Fruit fly (Drosophila melanogaster) whole organism, embryonic: ENCODE data around the gene CG17637.

ENCODE experiments used
- CG10462 ChIP-seq: fragments of 200-800 bp; sonication (Bioruptor generic); optimal IDR thresholded peaks from 2 replicates; lab custom pipeline; 2016; ENCODE audit warnings: missing biosample characterization, missing genetic modification characterization
- CG10654 ChIP-seq: fragments of 200-800 bp; sonication (Bioruptor generic); optimal IDR thresholded peaks from 2 replicates; lab custom pipeline; 2016; ENCODE audit warnings: missing biosample characterization, missing genetic modification characterization
- CG10959 ChIP-seq: fragments of 200-800 bp; sonication (Bioruptor generic); IDR thresholded peaks from 2 replicates; pipeline ENCODE4 v1.3.6; 2022; ENCODE audit warnings: missing biosample characterization, missing genetic modification characterization
- CG11504 ChIP-seq: fragments of 200-800 bp; sonication (Bioruptor generic); optimal IDR thresholded peaks from 3 replicates; lab custom pipeline; 2019; ENCODE audit warnings: missing biosample characterization, mild to moderate bottlenecking, missing genetic modification characterization, moderate library complexity
- CG12236 ChIP-seq: fragments of 200-800 bp; sonication (Bioruptor generic); optimal IDR thresholded peaks from 2 replicates; lab custom pipeline; 2016; ENCODE audit warnings: missing biosample characterization, missing genetic modification characterization
- CG17802 ChIP-seq: fragments of 200-800 bp; sonication (Bioruptor generic); optimal IDR thresholded peaks from 2 replicates; lab custom pipeline; 2018; ENCODE audit warnings: missing biosample characterization, mild to moderate bottlenecking, missing genetic modification characterization, moderate library complexity
- CG17912 ChIP-seq: fragments of 200-800 bp; sonication (Bioruptor generic); optimal IDR thresholded peaks from 2 replicates; lab custom pipeline; 2018; ENCODE audit warnings: missing biosample characterization, mild to moderate bottlenecking, missing genetic modification characterization
- CG18262 ChIP-seq: fragments of 200-800 bp; optimal IDR thresholded peaks from 3 replicates; lab custom pipeline; 2019; ENCODE audit warnings: missing biosample characterization, mild to moderate bottlenecking, missing genetic modification characterization, moderate library complexity
- CG2202 ChIP-seq: fragments of 200-800 bp; sonication (Bioruptor generic); optimal IDR thresholded peaks from 2 replicates; lab custom pipeline; 2018; ENCODE audit warnings: missing biosample characterization, mild to moderate bottlenecking, missing genetic modification characterization
- CG31365 ChIP-seq: fragments of 200-800 bp; sonication (Bioruptor generic); optimal IDR thresholded peaks from 2 replicates; lab custom pipeline; 2018; ENCODE audit warnings: missing biosample characterization, mild to moderate bottlenecking, missing genetic modification characterization
- CG32772 ChIP-seq: fragments of 200-800 bp; sonication (Bioruptor generic); IDR thresholded peaks from 2 replicates; pipeline ENCODE4 v1.3.6; 2022; ENCODE audit warnings: missing biosample characterization, missing genetic modification characterization
- CG3838 ChIP-seq: fragments of 200-800 bp; sonication (Bioruptor generic); optimal IDR thresholded peaks from 3 replicates; lab custom pipeline; 2016; ENCODE audit warnings: missing biosample characterization, missing genetic modification characterization
- CG6254 ChIP-seq: fragments of 200-800 bp; sonication (Bioruptor generic); optimal IDR thresholded peaks from 3 replicates; lab custom pipeline; 2017; ENCODE audit warnings: mild to moderate bottlenecking, missing biosample characterization, missing genetic modification reagents, missing genetic modification characterization
- CG6683 ChIP-seq: fragments of 200-800 bp; sonication (Bioruptor generic); optimal IDR thresholded peaks from 2 replicates; lab custom pipeline; 2017; ENCODE audit warnings: missing biosample characterization, mild to moderate bottlenecking, missing genetic modification characterization, missing genetic modification reagents
- CG7372 ChIP-seq: fragments of 200-800 bp; sonication (Bioruptor generic); IDR thresholded peaks from 2 replicates; pipeline ENCODE4 v1.3.6; 2022; ENCODE audit warnings: missing biosample characterization, missing genetic modification characterization
- CG7987 ChIP-seq: fragments of 200-800 bp; sonication (Bioruptor generic); optimal IDR thresholded peaks from 2 replicates; lab custom pipeline; 2018; ENCODE audit warnings: missing biosample characterization, mild to moderate bottlenecking, missing genetic modification characterization, moderate library complexity
- CG8388 ChIP-seq: fragments of 200-800 bp; sonication (Bioruptor generic); optimal IDR thresholded peaks from 2 replicates; lab custom pipeline; 2019; ENCODE audit warnings: missing biosample characterization, mild to moderate bottlenecking, missing genetic modification characterization, moderate library complexity
- CG9876 ChIP-seq: fragments of 200-800 bp; sonication (Bioruptor generic); optimal IDR thresholded peaks from 2 replicates; lab custom pipeline; 2016; ENCODE audit warnings: missing biosample characterization, missing genetic modification characterization
- CTCF ChIP-seq: fragments of 200-800 bp; sonication (Bioruptor generic); optimal IDR thresholded peaks from 2 replicates; lab custom pipeline; 2017; ENCODE audit warnings: missing biosample characterization, mild to moderate bottlenecking, missing genetic modification characterization, moderate library complexity
- Doc3 ChIP-seq: fragments of 200-800 bp; sonication (Bioruptor generic); IDR thresholded peaks from 3 replicates; pipeline ENCODE4 v1.3.6; 2022; ENCODE audit warnings: missing biosample characterization, missing genetic modification characterization; ENCODE audit not compliant: partially characterized antibody
- GATAe ChIP-seq: fragments of 200-800 bp; sonication (Bioruptor generic); conservative IDR thresholded peaks from 2 replicates; pipeline ENCODE4 v1.3.6; 2022; ENCODE audit warnings: missing biosample characterization, missing genetic modification characterization
- Hmx ChIP-seq: fragments of 200-800 bp; sonication (Bioruptor generic); optimal IDR thresholded peaks from 2 replicates; lab custom pipeline; 2016; ENCODE audit warnings: missing biosample characterization, missing genetic modification characterization
- Oli ChIP-seq: fragments of 200-800 bp; sonication (Bioruptor generic); optimal IDR thresholded peaks from 2 replicates; lab custom pipeline; 2018; ENCODE audit warnings: missing biosample characterization, mild to moderate bottlenecking, missing genetic modification characterization, moderate library complexity
- PHDP ChIP-seq: fragments of 200-800 bp; sonication (Bioruptor generic); optimal IDR thresholded peaks from 3 replicates; lab custom pipeline; 2018; ENCODE audit warnings: missing biosample characterization, mild to moderate bottlenecking, missing genetic modification characterization, moderate library complexity
- Rfx ChIP-seq: fragments of 200-800 bp; sonication (Bioruptor generic); IDR thresholded peaks from 2 replicates; pipeline ENCODE4 v1.3.6; 2022; ENCODE audit warnings: missing biosample characterization, missing genetic modification characterization
- Sox102F ChIP-seq: fragments of 200-800 bp; sonication (Bioruptor generic); optimal IDR thresholded peaks from 2 replicates; lab custom pipeline; 2018; ENCODE audit warnings: missing biosample characterization, mild to moderate bottlenecking, missing genetic modification characterization, moderate library complexity
- Sry-β ChIP-seq: fragments of 200-800 bp; sonication (Bioruptor generic); optimal IDR thresholded peaks from 2 replicates; lab custom pipeline; 2018; ENCODE audit warnings: missing biosample characterization, mild to moderate bottlenecking, missing genetic modification characterization, moderate library complexity
- Sry-δ ChIP-seq: fragments of 200-800 bp; sonication (Bioruptor generic); optimal IDR thresholded peaks from 2 replicates; lab custom pipeline; 2016; ENCODE audit warnings: missing biosample characterization, missing genetic modification characterization
- Tbp ChIP-seq: fragments of >200 bp; optimal IDR thresholded peaks from 2 replicates; lab custom pipeline; 2018; ENCODE audit warnings: missing biosample characterization, missing genetic modification characterization
- chinmo ChIP-seq: fragments of 200-800 bp; sonication (Bioruptor generic); IDR thresholded peaks from 4 replicates; pipeline ENCODE4 v1.3.6; 2022; ENCODE audit warnings: missing biosample characterization, missing genetic modification characterization; ENCODE audit not compliant: partially characterized antibody
- chm ChIP-seq: fragments of 200-800 bp; sonication (Bioruptor generic); IDR thresholded peaks from 2 replicates; pipeline ENCODE4 v1.3.6; 2022; ENCODE audit warnings: missing biosample characterization, missing genetic modification characterization
- dmrt11E ChIP-seq: fragments of 200-800 bp; sonication (Bioruptor generic); optimal IDR thresholded peaks from 3 replicates; lab custom pipeline; 2018; ENCODE audit warnings: missing biosample characterization, mild to moderate bottlenecking, missing genetic modification characterization, moderate library complexity
- fru ChIP-seq: fragments of >200 bp; optimal IDR thresholded peaks from 2 replicates; lab custom pipeline; 2017
- gce ChIP-seq: fragments of 200-800 bp; sonication (Bioruptor generic); IDR thresholded peaks from 3 replicates; pipeline ENCODE4 v1.3.6; 2022; ENCODE audit warnings: missing biosample characterization, missing genetic modification characterization
- hbn ChIP-seq: fragments of 200-800 bp; sonication (Bioruptor generic); IDR thresholded peaks from 2 replicates; pipeline ENCODE4 v1.3.6; 2022; ENCODE audit warnings: missing biosample characterization, missing genetic modification characterization; ENCODE audit not compliant: partially characterized antibody
- jigr1 ChIP-seq: fragments of 200-800 bp; sonication (Bioruptor generic); IDR thresholded peaks from 3 replicates; pipeline ENCODE4 v1.3.6; 2022; ENCODE audit warnings: missing biosample characterization, missing genetic modification characterization
- knrl ChIP-seq: fragments of 200-800 bp; sonication (Bioruptor generic); IDR thresholded peaks from 3 replicates; pipeline ENCODE4 v1.3.6; 2022; ENCODE audit warnings: missing biosample characterization, missing genetic modification characterization; ENCODE audit not compliant: partially characterized antibody
- lbe ChIP-seq: fragments of 200-800 bp; sonication (Bioruptor generic); optimal IDR thresholded peaks from 2 replicates; lab custom pipeline; 2016; ENCODE audit warnings: missing biosample characterization, mild to moderate bottlenecking, missing genetic modification characterization
- lilli ChIP-seq: fragments of 200-800 bp; sonication (Bioruptor generic); optimal IDR thresholded peaks from 3 replicates; lab custom pipeline; 2016; ENCODE audit warnings: missing biosample characterization, missing genetic modification characterization
- nmo ChIP-seq: fragments of 200-800 bp; sonication (Bioruptor generic); optimal IDR thresholded peaks from 2 replicates; lab custom pipeline; 2018; ENCODE audit warnings: missing biosample characterization, mild to moderate bottlenecking, missing genetic modification characterization, moderate library complexity
- onecut ChIP-seq: fragments of 200-800 bp; sonication (Bioruptor generic); IDR thresholded peaks from 2 replicates; pipeline ENCODE4 v1.3.6; 2022; ENCODE audit warnings: missing biosample characterization, missing genetic modification characterization
- pb ChIP-seq: fragments of 200-800 bp; sonication (Bioruptor generic); optimal IDR thresholded peaks from 3 replicates; lab custom pipeline; 2016; ENCODE audit warnings: missing biosample characterization, missing genetic modification characterization
- pum ChIP-seq: fragments of 200-800 bp; sonication (Bioruptor generic); optimal IDR thresholded peaks from 2 replicates; lab custom pipeline; 2016; ENCODE audit warnings: missing biosample characterization, missing genetic modification characterization
- sr ChIP-seq: fragments of 200-800 bp; sonication (Bioruptor generic); IDR thresholded peaks from 3 replicates; pipeline ENCODE4 v1.3.6; 2022; ENCODE audit warnings: missing biosample characterization, missing genetic modification characterization
- ssp ChIP-seq: fragments of 200-800 bp; sonication (Bioruptor generic); IDR thresholded peaks from 2 replicates; pipeline ENCODE4 v1.3.6; 2022; ENCODE audit warnings: missing biosample characterization, missing genetic modification characterization
- stwl ChIP-seq: fragments of 200-800 bp; sonication (Bioruptor generic); optimal IDR thresholded peaks from 3 replicates; lab custom pipeline; 2018; ENCODE audit warnings: missing biosample characterization, mild to moderate bottlenecking, missing genetic modification characterization, moderate library complexity
- tup ChIP-seq: fragments of 200-800 bp; sonication (Bioruptor generic); optimal IDR thresholded peaks from 2 replicates; lab custom pipeline; 2016; ENCODE audit warnings: missing biosample characterization, mild to moderate bottlenecking, missing genetic modification characterization, moderate library complexity
- unpg ChIP-seq: fragments of 200-800 bp; sonication (Bioruptor generic); optimal IDR thresholded peaks from 3 replicates; lab custom pipeline; 2018; ENCODE audit warnings: missing biosample characterization, mild to moderate bottlenecking, missing genetic modification characterization, moderate library complexity
- zen2 ChIP-seq: fragments of 200-800 bp; sonication (Bioruptor generic); IDR thresholded peaks from 3 replicates; pipeline ENCODE4 v1.3.6; 2022; ENCODE audit warnings: missing biosample characterization, missing genetic modification characterization; ENCODE audit not compliant: partially characterized antibody

Gene CG17637

DNA sequence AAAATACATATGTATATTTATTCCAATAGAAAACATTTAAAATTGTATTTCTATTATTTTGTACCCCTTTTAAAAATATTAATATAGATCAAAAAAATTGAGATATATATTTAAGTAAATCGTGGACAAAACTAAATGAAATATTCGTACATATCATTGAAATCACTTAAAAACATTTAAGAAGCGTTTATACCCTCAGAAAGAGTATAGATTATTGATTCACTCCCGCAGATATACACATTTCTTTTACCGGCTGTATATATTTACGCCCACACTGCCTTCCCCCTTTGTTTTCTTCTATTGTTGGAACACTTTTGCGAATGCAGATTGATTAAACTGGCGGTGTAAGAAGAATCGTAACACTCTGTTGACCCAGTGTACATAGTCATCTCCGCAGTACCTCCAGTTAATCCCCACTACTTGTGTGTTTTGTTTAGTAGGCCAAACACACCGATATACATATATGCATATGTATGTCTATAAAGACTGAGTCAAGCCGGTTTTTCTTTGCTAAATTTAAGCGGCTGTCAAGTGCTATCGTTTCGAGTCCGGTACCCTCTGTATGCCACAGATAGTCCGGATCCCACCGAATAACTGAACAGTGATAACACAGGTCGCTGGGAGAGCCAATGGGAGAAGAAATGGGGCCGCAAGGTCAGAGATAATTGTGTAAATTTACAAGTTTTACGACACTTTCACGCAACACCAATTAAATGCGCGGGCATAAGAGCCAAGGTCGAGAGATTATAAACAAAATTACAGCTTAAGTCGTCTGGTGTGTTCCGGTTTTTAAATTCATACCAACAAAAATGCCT, 32.3 kb upstream of the CG17637 start (continued):
- TF ChIP-seq pum (GFP tag; lab: Kevin White, UChicago) (peak; percentile 17), CG6683 (peak; percentile 37), onecut (peak; percentile 68), CG8388 (GFP tag; lab: Kevin White, UChicago) (no peak), lilli (GFP tag; lab: Kevin White, UChicago) (peak; percentile 22), GATAe (GFP tag; lab: Robert Waterston, UW) (no peak), Sry-δ (GFP tag; lab: Kevin White, UChicago) (peak; percentile 1), CG6254 (GFP tag; lab: Kevin White, UChicago) (no peak), hbn (GFP tag; lab: Robert Waterston, UW) (no peak), fru (lab: Kevin White, UChicago) (no peak), gce (0 out of 3 replicates have a peak, but pooled peaks have one; percentile 64), CG10959 (peak; percentile 6; the same call in 1 of the 2 replicates), stwl (tag; lab: Kevin White, UChicago) (no peak), CG12236 (GFP tag; lab: Kevin White, UChicago) (peak; percentile 72), CG3838 (peak; percentile 13), dmrt11E (tag; lab: Kevin White, UChicago) (peak; percentile 70), zen2 (GFP tag; lab: Robert Waterston, UW) (no peak), pb (GFP tag; lab: Kevin White, UChicago) (peak; percentile 4), CG18262 (tag; lab: Kevin White, UChicago) (peak; percentile 41), CG10654 (peak; percentile 46), CG32772 (no peak), CG10462 (GFP tag; lab: Kevin White, UChicago) (peak; percentile 41), CG7372 (GFP tag; lab: Robert Waterston, UW) (no peak), Tbp (GFP tag; lab: Kevin White, UChicago) (no peak), Rfx (GFP tag; lab: Robert Waterston, UW) (no peak; the same call in 1 of the 2 replicates), CG17912 (GFP tag; lab: Kevin White, UChicago) (peak; percentile 64), PHDP (tag; lab: Kevin White, UChicago) (peak; percentile 42), CG17802 (tag; lab: Kevin White, UChicago) (no peak), CG7987 (GFP tag; lab: Kevin White, UChicago) (peak; percentile 56), chinmo (no peak), chm (GFP tag; lab: Robert Waterston, UW) (0 out of 2 replicates have a peak, but pooled peaks have one; percentile 32), CTCF (no peak), Hmx (GFP tag; lab: Kevin White, UChicago) (no peak), Sry-β (GFP tag; lab: Kevin White, UChicago) (no peak), lbe (GFP tag; lab: Kevin White, UChicago) (no peak), unpg (GFP tag; lab: Kevin White, UChicago) (peak; percentile 17), jigr1 (no peak), Oli (tag; lab: Kevin White, UChicago) (no peak), CG2202 (tag; lab: Kevin White, UChicago) (peak; percentile 80), CG9876 (GFP tag; lab: Kevin White, UChicago) (peak; percentile 11), Doc3 (no peak), Sox102F (GFP tag; lab: Kevin White, UChicago) (peak; percentile 57), nmo (GFP tag; lab: Kevin White, UChicago) (peak; percentile 38), tup (peak; percentile 49), knrl (GFP tag; lab: Robert Waterston, UW) (no peak), CG11504 (tag; lab: Kevin White, UChicago) (peak; percentile 47), ssp (GFP tag; lab: Robert Waterston, UW) (no peak), sr (GFP tag; lab: Robert Waterston, UW) (peak; percentile 63; the same call in 2 of the 3 replicates), CG31365 (tag; lab: Kevin White, UChicago) (peak; percentile 71)
